Worm (Caenorhabditis elegans) whole organism, L4 larva: ENCODE measurements around the gene nhr-286.

Experiments used
- ZK337.2 ChIP-seq: fragments of 200-800 bp; sonication (Bioruptor generic); IDR thresholded peaks from 2 replicates; pipeline ENCODE4 v1.3.6; 2022; ENCODE audit warnings: missing genetic modification reagents, missing genetic modification characterization, missing compliant biosample characterization
- aha-1 ChIP-seq: fragments of 150-350 bp; peaks from one replicate; lab custom pipeline; 2014; ENCODE audit warnings: missing biosample characterization, missing genetic modification characterization
- aly-2 ChIP-seq: sonication (generic microtip); optimal IDR thresholded peaks from 2 replicates; lab custom pipeline; 2018; ENCODE audit warnings: missing biosample characterization, missing genetic modification characterization
- arid-1 ChIP-seq: fragments of 200-800 bp; sonication (Bioruptor generic); conservative IDR thresholded peaks from 2 replicates; pipeline ENCODE4 v1.3.6; 2022; ENCODE audit warnings: missing genetic modification reagents, missing genetic modification characterization, missing compliant biosample characterization
- ceh-62 ChIP-seq: sonication (generic microtip); optimal IDR thresholded peaks from 2 replicates; lab custom pipeline; 2017; ENCODE audit warnings: missing biosample characterization, missing genetic modification characterization
- cey-2 ChIP-seq: sonication (generic microtip); optimal IDR thresholded peaks from 3 replicates; lab custom pipeline; 2017; ENCODE audit warnings: missing genetic modification characterization, mild to moderate bottlenecking, missing compliant biosample characterization, antibody characterized with exemption, borderline replicate concordance; ENCODE audit not compliant: insufficient read depth
- daf-16 ChIP-seq, 3 experiments: sonication (generic microtip); optimal IDR thresholded peaks; 2 replicates each; lab custom pipeline; 2016 to 2017; ENCODE audit warnings: missing genetic modification characterization in 3 of 3, missing genetic modification reagents in 3 of 3, mild to moderate bottlenecking in 2 of 3, missing compliant biosample characterization in 2 of 3, missing biosample characterization in 1 of 3, moderate library complexity in 1 of 3
- daf-19 ChIP-seq: fragments of 200-800 bp; sonication (Bioruptor generic); conservative IDR thresholded peaks from 2 replicates; pipeline ENCODE4 v1.3.6; 2022; ENCODE audit warnings: missing genetic modification characterization, missing compliant biosample characterization
- daf-8 ChIP-seq: fragments of 200-800 bp; sonication (Bioruptor generic); IDR thresholded peaks from 2 replicates; pipeline ENCODE4 v1.3.6; 2022; ENCODE audit warnings: missing genetic modification characterization, missing compliant biosample characterization
- dmd-9 ChIP-seq: fragments of 200-800 bp; sonication (Bioruptor generic); IDR thresholded peaks from 2 replicates; pipeline ENCODE4 v1.3.6; 2022; ENCODE audit warnings: missing genetic modification reagents, missing genetic modification characterization, missing compliant biosample characterization
- dpl-1 ChIP-seq: fragments of 150-350 bp; optimal IDR thresholded peaks from 2 replicates; lab custom pipeline; 2014; ENCODE audit warnings: missing biosample characterization, missing genetic modification reagents, missing genetic modification characterization
- duxl-1 ChIP-seq: sonication (generic microtip); optimal IDR thresholded peaks from 2 replicates; lab custom pipeline; 2016; ENCODE audit warnings: mild to moderate bottlenecking, missing genetic modification characterization, moderate library complexity, missing compliant biosample characterization; ENCODE audit not compliant: poor library complexity
- dve-1 ChIP-seq: sonication (generic microtip); optimal IDR thresholded peaks from 2 replicates; lab custom pipeline; 2017; ENCODE audit warnings: antibody characterized with exemption, mild to moderate bottlenecking, missing genetic modification characterization, missing compliant biosample characterization; ENCODE audit not compliant: insufficient read depth
- hif-1 ChIP-seq, 2 experiments: sonication (generic microtip); optimal IDR thresholded peaks; 2 replicates each; lab custom pipeline; 2016 to 2017; ENCODE audit warnings: missing compliant biosample characterization in 2 of 2, missing genetic modification characterization in 2 of 2, missing genetic modification reagents in 2 of 2, missing genotype in 2 of 2, mild to moderate bottlenecking in 1 of 2
- hlh-11 ChIP-seq: fragments of 200-800 bp; sonication (Bioruptor generic); optimal IDR thresholded peaks from 2 replicates; lab custom pipeline; 2018; ENCODE audit warnings: mild to moderate bottlenecking, missing genetic modification characterization, missing compliant biosample characterization
- hlh-30 ChIP-seq: sonication (generic microtip); optimal IDR thresholded peaks from 2 replicates; lab custom pipeline; 2017; ENCODE audit warnings: antibody characterized with exemption, mild to moderate bottlenecking, missing genetic modification characterization, missing compliant biosample characterization; ENCODE audit not compliant: insufficient read depth
- lin-1 ChIP-seq: fragments of 200-800 bp; sonication (Bioruptor generic); IDR thresholded peaks from 2 replicates; pipeline ENCODE4 v1.3.6; 2022; ENCODE audit warnings: missing genetic modification reagents, missing genetic modification characterization, missing compliant biosample characterization
- lin-15B ChIP-seq: fragments of 150-350 bp; sonication (generic microtip); optimal IDR thresholded peaks from 3 replicates; lab custom pipeline; 2014; ENCODE audit warnings: missing biosample characterization, missing genetic modification characterization
- lin-38 ChIP-seq: fragments of 200-800 bp; sonication (Bioruptor generic); IDR thresholded peaks from 2 replicates; pipeline ENCODE4 v1.3.6; 2022; ENCODE audit warnings: missing genetic modification reagents, missing genetic modification characterization, missing compliant biosample characterization
- lir-3 ChIP-seq: sonication (generic microtip); optimal IDR thresholded peaks from 2 replicates; lab custom pipeline; 2016; ENCODE audit warnings: mild to moderate bottlenecking, missing genetic modification characterization, missing compliant biosample characterization
- lsy-2 ChIP-seq, 2 experiments: fragments of 150-350 bp in 1 of 2; sonication (generic microtip) in 1 of 2; optimal IDR thresholded peaks; 2 replicates each; lab custom pipeline; 2014 to 2017; ENCODE audit warnings: missing biosample characterization in 2 of 2, missing genetic modification characterization in 2 of 2
- mep-1 ChIP-seq: fragments of 150-350 bp; sonication (generic microtip); optimal IDR thresholded peaks from 3 replicates; lab custom pipeline; 2014; ENCODE audit warnings: missing biosample characterization, missing genetic modification characterization
- mes-2 ChIP-seq: sonication (generic microtip); optimal IDR thresholded peaks from 2 replicates; lab custom pipeline; 2016; ENCODE audit warnings: missing genotype, mild to moderate bottlenecking, missing genetic modification characterization, missing compliant biosample characterization; ENCODE audit not compliant: poor library complexity, severe bottlenecking
- nhr-10 ChIP-seq: fragments of 150-350 bp; optimal IDR thresholded peaks from 2 replicates; lab custom pipeline; 2014; ENCODE audit warnings: missing biosample characterization, missing genetic modification characterization
- nhr-102 ChIP-seq: sonication (generic microtip); optimal IDR thresholded peaks from 2 replicates; lab custom pipeline; 2016; ENCODE audit warnings: mild to moderate bottlenecking, missing genetic modification characterization, moderate library complexity, missing compliant biosample characterization
- nhr-25 ChIP-seq: sonication (generic microtip); optimal IDR thresholded peaks from 2 replicates; lab custom pipeline; 2017; ENCODE audit warnings: missing genetic modification characterization, mild to moderate bottlenecking, missing compliant biosample characterization, antibody characterized with exemption, moderate library complexity, borderline replicate concordance; ENCODE audit not compliant: insufficient read depth
- nhr-28 ChIP-seq: fragments of 150-350 bp; optimal IDR thresholded peaks from 2 replicates; lab custom pipeline; 2014; ENCODE audit warnings: missing biosample characterization, missing genetic modification characterization
- nhr-42 ChIP-seq: fragments of 200-800 bp; sonication (Bioruptor generic); IDR thresholded peaks from 2 replicates; pipeline ENCODE4 v1.3.6; 2022; ENCODE audit warnings: missing genetic modification characterization, missing compliant biosample characterization
- nhr-77 ChIP-seq: fragments of 150-350 bp; optimal IDR thresholded peaks from 2 replicates; lab custom pipeline; 2014; ENCODE audit warnings: missing biosample characterization, missing genetic modification characterization
- php-3 ChIP-seq: fragments of 200-800 bp; sonication (Bioruptor generic); IDR thresholded peaks from 2 replicates; pipeline ENCODE4 v1.3.6; 2022; ENCODE audit warnings: missing genetic modification reagents, missing genetic modification characterization, missing compliant biosample characterization
- rbr-2 ChIP-seq: sonication (generic microtip); optimal IDR thresholded peaks from 2 replicates; lab custom pipeline; 2016; ENCODE audit warnings: missing genotype, missing genetic modification characterization, missing compliant biosample characterization
- saeg-2 ChIP-seq: fragments of 200-800 bp; sonication (Bioruptor generic); IDR thresholded peaks from 2 replicates; pipeline ENCODE4 v1.3.6; 2022; ENCODE audit warnings: missing genetic modification reagents, missing genetic modification characterization, missing compliant biosample characterization
- set-16 ChIP-seq: fragments of 200-800 bp; sonication (Bioruptor generic); IDR thresholded peaks from 2 replicates; pipeline ENCODE4 v1.3.6; 2022; ENCODE audit warnings: missing genetic modification reagents, missing genetic modification characterization, missing compliant biosample characterization
- snpc-1.2 ChIP-seq: fragments of 200-800 bp; sonication (Bioruptor generic); IDR thresholded peaks from 2 replicates; pipeline ENCODE4 v1.3.6; 2022; ENCODE audit warnings: missing genetic modification reagents, missing genetic modification characterization, missing compliant biosample characterization
- spr-1 ChIP-seq: sonication (generic microtip); optimal IDR thresholded peaks from 2 replicates; lab custom pipeline; 2016; ENCODE audit warnings: mild to moderate bottlenecking, missing genetic modification characterization, missing compliant biosample characterization
- tra-1 ChIP-seq: fragments of 200-800 bp; sonication (Bioruptor generic); IDR thresholded peaks from 2 replicates; pipeline ENCODE4 v1.3.6; 2022; ENCODE audit warnings: missing genetic modification reagents, missing genetic modification characterization, missing compliant biosample characterization
- unc-130 ChIP-seq: sonication (generic microtip); optimal IDR thresholded peaks from 2 replicates; lab custom pipeline; 2016; ENCODE audit warnings: missing genetic modification reagents, missing genetic modification characterization, missing compliant biosample characterization
- unc-62 ChIP-seq, 3 experiments: fragments of 150-350 bp in 1 of 3; sonication (generic microtip); optimal IDR thresholded peaks in 2 of 3; peaks in 1 of 3; 1 replicate in 1 of 3; 2 replicates in 2 of 3; lab custom pipeline; 2014 to 2017; ENCODE audit warnings: missing biosample characterization in 3 of 3, missing genetic modification characterization in 3 of 3, missing genetic modification reagents in 3 of 3, missing genotype in 1 of 3
- zag-1 ChIP-seq: fragments of 150-350 bp; optimal IDR thresholded peaks from 2 replicates; lab custom pipeline; 2014; ENCODE audit warnings: missing biosample characterization, missing genetic modification characterization

The nhr-286 gene

DNA sequence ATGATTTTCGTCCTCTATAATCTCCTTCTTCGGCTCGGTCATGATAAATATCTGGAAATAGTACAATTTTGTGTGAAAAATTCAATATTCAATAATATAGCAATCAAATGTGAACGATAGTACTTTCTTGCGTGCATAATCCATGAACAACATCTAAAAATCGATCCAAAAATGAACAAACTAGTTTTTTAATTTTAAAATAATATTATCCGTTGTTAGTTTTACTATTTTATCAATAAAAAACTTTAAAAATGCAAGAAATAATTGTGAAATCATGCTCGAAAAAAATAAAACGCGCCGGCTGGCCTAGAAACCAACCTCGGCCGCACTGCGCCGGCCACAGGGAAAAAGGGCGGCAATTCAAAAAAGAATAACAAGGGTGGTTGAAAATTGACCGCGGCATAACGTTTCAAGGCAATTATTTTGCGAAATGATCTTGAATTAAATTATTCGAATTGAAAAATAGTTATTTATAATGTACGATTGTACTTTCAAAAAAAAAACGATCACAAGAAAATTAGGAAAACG lies 6.7 kb downstream of the nhr-286 start, which contains the start of gene mys-1:
mys-1 (minus strand) TSS at position 51 of the 528 bp plus-strand sequence.
- TF ChIP-seq set-16 (GFP tag; lab: Robert Waterston, UW) (no peak), mep-1 (tag; lab: Kevin White, UChicago) (peak; percentile 18), duxl-1 (tag; lab: Kevin White, UChicago) (peak; percentile 76), hlh-30 (tag; lab: Kevin White, UChicago) (peak; percentile 29), dmd-9 (GFP tag; lab: Robert Waterston, UW) (peak; percentile 66; the same call in 1 of the 2 replicates), lin-38 (GFP tag; lab: Robert Waterston, UW) (peak; percentile 46), rbr-2 (peak; percentile 30), dve-1 (tag; lab: Kevin White, UChicago) (peak; percentile 10), hif-1 (tag; optimal IDR thresholded peaks at IDR 0.05; lab: Kevin White, UChicago) (peak in 1 of 2 experiments; percentile 69), lsy-2 (tag; optimal IDR thresholded peaks at IDR 0.05; lab: Kevin White, UChicago) (peak in 1 of 2 experiments; percentile 67), spr-1 (tag; lab: Kevin White, UChicago) (no peak), daf-16 (GFP tag; optimal IDR thresholded peaks at IDR 0.05; lab: Kevin White, UChicago) (no peak), daf-16 (tag; optimal IDR thresholded peaks at IDR 0.05; lab: Kevin White, UChicago) (peak; percentile 10), nhr-102 (tag; lab: Kevin White, UChicago) (peak; percentile 34), arid-1 (no peak), unc-130 (peak; percentile 76), mes-2 (peak; percentile 98), ZK337.2 (peak; percentile 66; the same call in 1 of the 2 replicates), lin-1 (GFP tag; lab: Robert Waterston, UW) (no peak), tra-1 (GFP tag; lab: Robert Waterston, UW) (no peak), dpl-1 (peak; percentile 93), lir-3 (tag; lab: Kevin White, UChicago) (no peak)

DNA sequence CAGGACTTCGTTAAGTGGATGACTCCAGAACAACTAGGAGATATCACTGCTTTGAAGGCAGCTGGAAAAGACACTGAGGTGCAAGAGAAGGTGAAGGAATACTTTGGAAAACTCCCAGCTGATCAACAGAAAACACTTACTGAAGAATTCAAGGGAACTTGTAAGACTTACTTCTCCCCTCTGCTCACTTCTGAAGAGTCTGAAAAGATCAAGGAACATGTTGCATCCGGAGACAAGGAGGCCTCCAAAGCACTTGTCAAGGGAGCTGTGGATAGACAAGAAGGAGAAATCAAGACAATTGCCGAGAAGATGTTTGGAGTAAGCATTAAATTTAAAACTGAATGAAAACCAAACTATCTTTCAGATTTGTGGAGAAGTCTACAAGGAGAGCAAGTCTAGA lies 12.0 kb downstream of the nhr-286 start:
- TF ChIP-seq aha-1 (tag; lab: Kevin White, UChicago) (peak; percentile 93), snpc-1.2 (GFP tag; lab: Robert Waterston, UW) (no peak), hlh-11 (peak; percentile 0), ceh-62 (tag; lab: Kevin White, UChicago) (no peak), nhr-25 (tag; lab: Kevin White, UChicago) (no peak)

DNA sequence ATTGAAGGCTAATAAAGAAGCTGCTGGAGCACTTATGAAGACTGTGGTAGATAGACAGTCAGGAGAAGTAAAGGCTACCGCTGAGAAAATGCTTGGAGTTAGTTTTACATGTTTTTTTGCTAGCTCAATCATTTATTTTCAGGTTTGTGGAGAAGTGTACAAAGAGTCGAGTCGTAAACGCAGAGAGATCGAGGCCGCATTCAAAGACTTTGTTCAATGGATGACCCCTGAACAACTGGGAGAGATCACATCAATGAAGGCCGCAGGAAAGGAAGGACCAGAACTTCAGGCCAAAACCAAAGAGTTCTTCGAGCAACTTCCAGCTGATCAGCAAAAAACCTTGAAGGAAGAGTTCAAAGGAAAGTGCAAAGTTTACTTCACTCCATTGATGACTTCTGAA lies 12.6 kb downstream of the nhr-286 start:
- TF ChIP-seq aha-1 (tag; lab: Kevin White, UChicago) (peak; percentile 87), aly-2 (tag; lab: Kevin White, UChicago) (no peak), daf-19 (no peak), snpc-1.2 (GFP tag; lab: Robert Waterston, UW) (no peak), cey-2 (tag; lab: Kevin White, UChicago) (no peak), ZK337.2 (no peak), unc-62 (GFP tag; optimal IDR thresholded peaks at IDR 0.05 in 1 of 2; lab: Kevin White, UChicago) (peak in 1 of 2 experiments; percentile 76), unc-62 (tag; optimal IDR thresholded peaks at IDR 0.05; lab: Kevin White, UChicago) (no peak)

DNA sequence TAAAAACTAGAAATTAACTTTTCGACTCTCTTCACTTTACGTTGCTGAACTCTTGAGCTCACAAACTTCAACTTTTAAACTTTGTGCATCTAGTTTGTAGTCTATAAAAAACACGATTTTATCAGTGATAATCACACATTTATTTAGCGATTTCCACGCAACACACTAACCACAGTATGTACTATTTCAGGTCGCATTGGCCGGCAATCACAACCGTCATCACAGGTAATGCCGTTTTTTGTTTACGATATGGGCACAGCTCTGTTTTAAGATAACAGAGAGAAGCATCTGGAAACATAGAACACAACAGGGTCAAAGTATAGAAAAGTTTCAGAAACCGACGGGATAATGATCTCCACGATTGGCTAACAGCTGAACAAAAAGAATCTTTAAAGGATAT lies 15.2 kb downstream of the nhr-286 start:
- TF ChIP-seq zag-1 (tag; lab: Kevin White, UChicago) (no peak), hlh-30 (tag; lab: Kevin White, UChicago) (peak; percentile 34), aha-1 (tag; lab: Kevin White, UChicago) (peak; percentile 91), lin-15B (tag; lab: Kevin White, UChicago) (no peak), php-3 (GFP tag; lab: Robert Waterston, UW) (no peak), saeg-2 (no peak), nhr-10 (tag; lab: Kevin White, UChicago) (no peak), hif-1 (tag; optimal IDR thresholded peaks at IDR 0.05; lab: Kevin White, UChicago) (peak in 1 of 2 experiments; percentile 25), tra-1 (GFP tag; lab: Robert Waterston, UW) (peak; percentile 22; the same call in 1 of the 2 replicates), mes-2 (peak; percentile 41), unc-62 (GFP tag; optimal IDR thresholded peaks at IDR 0.05 in 1 of 2; lab: Kevin White, UChicago) (peak in 1 of 2 experiments; percentile 26), unc-62 (tag; optimal IDR thresholded peaks at IDR 0.05; lab: Kevin White, UChicago) (no peak), daf-16 (GFP tag; optimal IDR thresholded peaks at IDR 0.05; lab: Kevin White, UChicago) (no peak), daf-16 (tag; optimal IDR thresholded peaks at IDR 0.05; lab: Kevin White, UChicago) (peak; percentile 87), nhr-28 (tag; lab: Kevin White, UChicago) (peak; percentile 98), nhr-42 (GFP tag; lab: Robert Waterston, UW) (no peak), nhr-77 (tag; lab: Kevin White, UChicago) (peak; percentile 33), daf-8 (GFP tag; lab: Robert Waterston, UW) (no peak), hlh-11 (peak; percentile 20), unc-130 (no peak), dve-1 (tag; lab: Kevin White, UChicago) (peak; percentile 60)
- TF ChIP-seq, all 104 proteins: peak for 11
